Worm (Caenorhabditis elegans): ENCODE measurements around the gene F22B5.6.

DNA sequence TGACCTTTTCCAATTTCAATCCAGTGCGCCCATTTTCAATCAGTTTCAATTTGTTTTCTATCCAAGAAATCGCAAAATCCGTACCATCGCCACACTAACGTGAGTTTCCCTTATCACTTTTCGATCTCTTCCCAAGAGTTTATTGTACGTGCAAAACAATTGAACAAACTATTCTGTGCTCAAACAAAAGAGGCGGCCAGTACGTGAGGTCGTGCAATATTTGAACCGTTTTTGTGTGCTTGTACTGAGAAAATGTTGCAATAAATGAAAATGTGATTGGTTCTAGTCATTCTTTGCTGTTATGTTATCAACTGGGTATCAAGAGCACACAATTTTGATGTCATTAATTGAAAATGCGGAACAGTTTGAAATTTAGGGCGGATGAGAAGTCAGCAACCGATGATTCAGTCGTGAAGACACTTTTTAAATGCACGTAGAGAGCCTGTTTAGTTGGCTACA is 6.3 kb downstream of the F22B5.6 start, which contains the start of gene F22B5.4:
- TF ChIP-seq ets-4 (tag; optimal IDR thresholded peaks at IDR 0.05) (no peak), dve-1 (tag; optimal IDR thresholded peaks at IDR 0.05) (no peak), ama-1 (optimal IDR thresholded peaks at IDR 0.05) (no peak), pha-4 (tag; optimal IDR thresholded peaks at IDR 0.05) (no peak)
